Fruit fly (Drosophila melanogaster): ENCODE data around the gene CG18764.

CG18764 gene

dm6 chr3R:11623025-11623424 lies 3.7 kb upstream of the CG18764 start, which contains the start of gene CG14711 (continued):
- TF ChIP-seq Gsc (GFP tag; IDR thresholded peaks at IDR 0.05) (no peak), Rfx (GFP tag; IDR thresholded peaks at IDR 0.05) (peak; percentile 88), sug (tag; optimal IDR thresholded peaks at IDR 0.05) (peak; percentile 86), Sox100B (GFP tag; optimal IDR thresholded peaks at IDR 0.05) (no peak), CG10321 (GFP tag; IDR thresholded peaks at IDR 0.05) (peak; percentile 30; the same call in 1 of the 2 replicates), CG12299 (tag; optimal IDR thresholded peaks at IDR 0.05) (peak; percentile 85), CG6683 (GFP tag; optimal IDR thresholded peaks at IDR 0.05) (peak; percentile 72), gce (GFP tag; IDR thresholded peaks at IDR 0.05) (peak; percentile 74; the same call in 1 of the 3 replicates), CHES-1-like (GFP tag; optimal IDR thresholded peaks at IDR 0.05) (peak; percentile 65), Hr39 (optimal IDR thresholded peaks at IDR 0.05) (no peak), odd (GFP tag; optimal IDR thresholded peaks at IDR 0.05) (no peak), ro (GFP tag; IDR thresholded peaks at IDR 0.05) (no peak; the same call in 1 of the 2 replicates), ind (GFP tag; optimal IDR thresholded peaks at IDR 0.05) (peak; percentile 86), fd96Cb (tag; optimal IDR thresholded peaks at IDR 0.05) (peak; percentile 74), NC2α (GFP tag; optimal IDR thresholded peaks at IDR 0.05) (peak; percentile 27), slou (GFP tag; optimal IDR thresholded peaks at IDR 0.05) (peak; percentile 66), dmrt99B (tag; optimal IDR thresholded peaks at IDR 0.05) (no peak), Ravus (GFP tag; IDR thresholded peaks at IDR 0.05) (no peak), pnt (GFP tag; optimal IDR thresholded peaks at IDR 0.05) (peak; percentile 47), CG4282 (GFP tag; optimal IDR thresholded peaks at IDR 0.05) (no peak), CG13424 (tag; optimal IDR thresholded peaks at IDR 0.05) (peak; percentile 91), tgo (GFP tag; IDR thresholded peaks at IDR 0.05) (peak; percentile 82), gem (tag; optimal IDR thresholded peaks at IDR 0.05) (peak; percentile 93), HmgD (GFP tag; optimal IDR thresholded peaks at IDR 0.05) (no peak), gt (GFP tag; IDR thresholded peaks at IDR 0.05) (peak; percentile 44; the same call in 1 of the 2 replicates), BtbVII (GFP tag; optimal IDR thresholded peaks at IDR 0.05) (peak; percentile 80), p53 (GFP tag; optimal IDR thresholded peaks at IDR 0.05) (no peak), jing (GFP tag; optimal IDR thresholded peaks at IDR 0.05) (no peak), CG3065 (GFP tag; optimal IDR thresholded peaks at IDR 0.05) (peak; percentile 84), CG9437 (GFP tag; optimal IDR thresholded peaks at IDR 0.05) (peak; percentile 69), da (GFP tag; optimal IDR thresholded peaks at IDR 0.05) (no peak), Hsf (GFP tag; optimal IDR thresholded peaks at IDR 0.05) (peak; percentile 89), cg (GFP tag; optimal IDR thresholded peaks at IDR 0.05) (no peak), CG1233 (GFP tag; optimal IDR thresholded peaks at IDR 0.05) (peak; percentile 84), CG12236 (GFP tag; optimal IDR thresholded peaks at IDR 0.05) (no peak), CG15514 (GFP tag; optimal IDR thresholded peaks at IDR 0.05) (peak; percentile 86), ab (GFP tag; optimal IDR thresholded peaks at IDR 0.05) (no peak), Doc3 (GFP tag; IDR thresholded peaks at IDR 0.05; ENCODE audit: partially characterized antibody) (peak; percentile 79), klu (GFP tag; IDR thresholded peaks at IDR 0.05) (peak; percentile 27; the same call in 1 of the 2 replicates), CG10565 (GFP tag; optimal IDR thresholded peaks at IDR 0.05) (peak; percentile 11), CG17361 (GFP tag; IDR thresholded peaks at IDR 0.05) (peak; percentile 85), CG5180 (GFP tag; optimal IDR thresholded peaks at IDR 0.05) (no peak), CG4360 (GFP tag; IDR thresholded peaks at IDR 0.05) (peak; percentile 61; the same call in 1 of the 2 replicates), CG2129 (GFP tag; IDR thresholded peaks at IDR 0.05; ENCODE audit: partially characterized antibody) (peak; percentile 61; the same call in 1 of the 2 replicates), CG17912 (GFP tag; optimal IDR thresholded peaks at IDR 0.05) (peak; percentile 65), HmgZ (tag; optimal IDR thresholded peaks at IDR 0.05) (peak; percentile 90), en (GFP tag; optimal IDR thresholded peaks at IDR 0.05) (peak; percentile 6), CG11456 (GFP tag; IDR thresholded peaks at IDR 0.05) (peak; percentile 85), hkb (optimal IDR thresholded peaks at IDR 0.05) (no peak), hkb (GFP tag; IDR thresholded peaks at IDR 0.05) (peak; percentile 89), CG6813 (GFP tag; optimal IDR thresholded peaks at IDR 0.05) (no peak), nerfin-1 (tag; optimal IDR thresholded peaks at IDR 0.05) (peak; percentile 92)
